Fruit fly (Drosophila melanogaster) whole organism, pupa: ENCODE results near the gene CG12971.
A peak's percentile ranks its signal among the peaks of the same experiment; 100 is the strongest.

ENCODE experiments used
- CG10348 ChIP-seq: fragments of 200-800 bp; sonication (Bioruptor generic); IDR thresholded peaks from 2 replicates; pipeline ENCODE4 v1.3.6; 2022; ENCODE audit warnings: missing biosample characterization, missing genetic modification characterization
- CG12605 ChIP-seq: fragments of 200-800 bp; sonication (Bioruptor generic); IDR thresholded peaks from 2 replicates; pipeline ENCODE4 v1.3.6; 2022; ENCODE audit warnings: missing biosample characterization, missing genetic modification characterization
- CG13204 ChIP-seq: fragments of 200-800 bp; sonication (Bioruptor generic); optimal IDR thresholded peaks from 2 replicates; lab custom pipeline; 2018; ENCODE audit warnings: missing biosample characterization, mild to moderate bottlenecking, missing genetic modification characterization, moderate library complexity
- CG14655 ChIP-seq: fragments of 200-800 bp; sonication (Bioruptor generic); optimal IDR thresholded peaks from 3 replicates; lab custom pipeline; 2017; ENCODE audit warnings: mild to moderate bottlenecking, missing biosample characterization, missing genetic modification reagents, missing genetic modification characterization
- CG15710 ChIP-seq: fragments of 200-800 bp; sonication (Bioruptor generic); optimal IDR thresholded peaks from 2 replicates; lab custom pipeline; 2018; ENCODE audit warnings: missing biosample characterization, mild to moderate bottlenecking, missing genetic modification characterization, moderate library complexity
- CG17806 ChIP-seq: fragments of 200-800 bp; sonication (Bioruptor generic); optimal IDR thresholded peaks from 2 replicates; lab custom pipeline; 2018; ENCODE audit warnings: missing biosample characterization, mild to moderate bottlenecking, missing genetic modification characterization, moderate library complexity
- CG32121 ChIP-seq: fragments of 200-800 bp; sonication (Bioruptor generic); IDR thresholded peaks from 2 replicates; pipeline ENCODE4 v1.3.6; 2022; ENCODE audit warnings: missing biosample characterization, missing genetic modification characterization
- CG34367 ChIP-seq: fragments of 200-800 bp; sonication (Bioruptor generic); optimal IDR thresholded peaks from 2 replicates; lab custom pipeline; 2018; ENCODE audit warnings: missing biosample characterization, mild to moderate bottlenecking, missing genetic modification characterization
- CG4496 ChIP-seq: fragments of 200-800 bp; sonication (Bioruptor generic); IDR thresholded peaks from 3 replicates; pipeline ENCODE4 v1.3.6; 2022; ENCODE audit warnings: missing biosample characterization, missing genetic modification characterization
- CG8159 ChIP-seq: fragments of 200-800 bp; sonication (Bioruptor generic); optimal IDR thresholded peaks from 3 replicates; lab custom pipeline; 2018; ENCODE audit warnings: missing biosample characterization, mild to moderate bottlenecking, missing genetic modification characterization, moderate library complexity
- CG8301 ChIP-seq: fragments of 200-800 bp; sonication (Bioruptor generic); optimal IDR thresholded peaks from 2 replicates; lab custom pipeline; 2018; ENCODE audit warnings: missing biosample characterization, mild to moderate bottlenecking, missing genetic modification characterization
- CG9948 ChIP-seq: fragments of 200-800 bp; sonication (Bioruptor generic); optimal IDR thresholded peaks from 2 replicates; lab custom pipeline; 2018; ENCODE audit warnings: missing biosample characterization, mild to moderate bottlenecking, missing genetic modification characterization, moderate library complexity
- D1 ChIP-seq: fragments of 200-800 bp; sonication (Bioruptor generic); optimal IDR thresholded peaks from 2 replicates; lab custom pipeline; 2018; ENCODE audit warnings: missing biosample characterization, mild to moderate bottlenecking, missing genetic modification characterization, moderate library complexity
- EcR ChIP-seq: fragments of 200-800 bp; sonication (Bioruptor generic); optimal IDR thresholded peaks from 3 replicates; lab custom pipeline; 2019; ENCODE audit warnings: missing biosample characterization, missing genetic modification characterization, mild to moderate bottlenecking, moderate library complexity, missing genetic modification reagents
- Ets98B ChIP-seq: fragments of 200-800 bp; sonication (Bioruptor generic); IDR thresholded peaks from 2 replicates; pipeline ENCODE4 v1.3.6; 2022; ENCODE audit warnings: missing biosample characterization, missing genetic modification characterization
- Pif1A ChIP-seq: fragments of 200-800 bp; sonication (Bioruptor generic); optimal IDR thresholded peaks from 3 replicates; lab custom pipeline; 2016; ENCODE audit warnings: missing biosample characterization, missing genetic modification characterization
- Pif1B ChIP-seq: fragments of 200-800 bp; sonication (Bioruptor generic); optimal IDR thresholded peaks from 3 replicates; lab custom pipeline; 2016; ENCODE audit warnings: missing biosample characterization, missing genetic modification characterization
- Snoo ChIP-seq: fragments of 200-800 bp; sonication (Bioruptor generic); optimal IDR thresholded peaks from 3 replicates; lab custom pipeline; 2017; ENCODE audit warnings: missing biosample characterization, mild to moderate bottlenecking, missing genetic modification characterization, inconsistent platforms
- fd96Ca ChIP-seq: fragments of 200-800 bp; sonication (Bioruptor generic); IDR thresholded peaks from 3 replicates; pipeline ENCODE4 v1.3.6; 2022; ENCODE audit warnings: missing biosample characterization, missing genetic modification characterization
- gl ChIP-seq: fragments of 200-800 bp; sonication (Bioruptor generic); optimal IDR thresholded peaks from 2 replicates; lab custom pipeline; 2018; ENCODE audit warnings: missing biosample characterization, mild to moderate bottlenecking, missing genetic modification characterization
- rn ChIP-seq: fragments of 200-800 bp; sonication (Bioruptor generic); IDR thresholded peaks from 2 replicates; pipeline ENCODE4 v1.3.6; 2022; ENCODE audit warnings: missing biosample characterization, missing genetic modification characterization

CG12971 gene

DNA sequence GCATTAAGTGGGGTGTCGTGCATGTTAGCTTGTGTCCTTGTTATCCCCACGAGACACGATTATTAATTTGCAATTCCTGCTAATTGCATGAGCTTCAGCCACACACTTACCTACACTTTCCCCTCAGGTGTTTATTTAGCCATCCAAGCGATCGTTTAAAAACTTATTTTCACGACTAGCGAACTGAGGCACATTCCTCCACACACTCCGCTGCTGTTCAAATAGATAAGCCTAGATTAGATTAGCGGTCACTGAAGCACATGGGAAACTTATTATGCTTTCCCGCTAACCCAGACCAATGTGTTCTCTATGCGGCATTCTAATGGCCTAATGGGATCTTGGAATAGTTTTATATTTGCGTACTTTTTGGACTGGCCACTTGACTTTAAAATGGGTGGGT is 30.6 kb upstream of the CG12971 start:
- no peak for TF ChIP-seq CG12605 (GFP tag; lab: Robert Waterston, UW)
- TF ChIP-seq Snoo, result no peak
- no peak for TF ChIP-seq CG14655 (GFP tag; lab: Kevin White, UChicago)
- no peak for TF ChIP-seq CG10348
- TF ChIP-seq CG4496 (GFP tag; lab: Robert Waterston, UW), result no peak
- TF ChIP-seq CG15710 (tag; lab: Kevin White, UChicago), result no peak
- TF ChIP-seq rn (GFP tag; lab: Robert Waterston, UW), result no peak
- TF ChIP-seq CG8159, result no peak
- TF ChIP-seq CG32121, result no peak
- TF ChIP-seq, all 21 proteins: peak for 0

DNA sequence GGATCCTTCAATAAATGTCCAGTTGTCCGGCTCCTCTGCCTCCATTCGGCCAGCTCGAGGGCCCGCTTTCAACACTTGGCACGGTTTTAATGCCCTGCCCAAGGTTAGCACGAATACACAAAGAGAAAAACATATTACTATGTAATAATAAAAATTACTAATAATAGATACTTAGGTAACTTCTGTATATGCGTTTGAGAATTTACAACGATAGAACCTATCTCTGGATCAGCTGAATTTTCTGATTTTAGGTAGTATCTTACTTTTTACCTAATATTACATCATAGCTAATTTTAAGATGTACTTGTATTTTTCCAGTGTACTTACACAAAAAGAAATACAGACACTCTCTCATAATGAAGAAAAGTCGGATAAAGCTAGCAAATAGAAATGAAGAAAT is 29.4 kb upstream of the CG12971 start:
- TF ChIP-seq D1 (tag; lab: Kevin White, UChicago) (no peak), CG8301 (tag; lab: Kevin White, UChicago) (no peak), gl (tag; lab: Kevin White, UChicago) (no peak), CG4496 (GFP tag; lab: Robert Waterston, UW) (no peak), CG8159 (no peak), CG34367 (tag; lab: Kevin White, UChicago) (no peak), Pif1B (GFP tag; lab: Kevin White, UChicago) (no peak), Ets98B (GFP tag; lab: Robert Waterston, UW) (no peak), EcR (no peak)

DNA sequence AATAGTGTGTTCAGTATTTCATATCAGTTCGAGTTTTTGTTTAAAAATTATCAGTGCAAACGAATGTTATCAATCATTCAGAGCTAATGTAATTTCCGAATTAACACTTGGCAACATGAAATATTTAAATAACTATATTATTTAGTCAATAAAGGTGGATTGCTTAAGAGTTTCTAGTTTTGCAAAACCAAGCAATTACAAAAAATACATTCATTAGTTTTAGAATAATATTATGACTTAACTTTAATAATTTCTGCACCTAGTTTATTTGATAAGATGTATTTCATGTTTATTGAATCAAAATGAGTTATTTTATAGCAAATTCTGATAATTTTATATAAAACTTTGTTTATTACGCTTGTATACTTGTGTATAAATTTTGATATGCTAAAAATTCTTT is 27.1 kb upstream of the CG12971 start:
- TF ChIP-seq CG17806 (tag; lab: Kevin White, UChicago) (no peak), CG10348 (no peak), EcR (no peak), Pif1B (GFP tag; lab: Kevin White, UChicago) (no peak), Ets98B (GFP tag; lab: Robert Waterston, UW) (no peak), CG12605 (GFP tag; lab: Robert Waterston, UW) (no peak), fd96Ca (no peak), CG8159 (no peak), rn (GFP tag; lab: Robert Waterston, UW) (no peak), CG9948 (no peak), CG4496 (GFP tag; lab: Robert Waterston, UW) (no peak), CG32121 (no peak), Snoo (no peak), CG15710 (tag; lab: Kevin White, UChicago) (no peak), CG14655 (GFP tag; lab: Kevin White, UChicago) (no peak), CG34367 (tag; lab: Kevin White, UChicago) (no peak), CG8301 (tag; lab: Kevin White, UChicago) (no peak), gl (tag; lab: Kevin White, UChicago) (no peak), CG13204 (GFP tag; lab: Kevin White, UChicago) (no peak), Pif1A (GFP tag; lab: Kevin White, UChicago) (no peak)

DNA sequence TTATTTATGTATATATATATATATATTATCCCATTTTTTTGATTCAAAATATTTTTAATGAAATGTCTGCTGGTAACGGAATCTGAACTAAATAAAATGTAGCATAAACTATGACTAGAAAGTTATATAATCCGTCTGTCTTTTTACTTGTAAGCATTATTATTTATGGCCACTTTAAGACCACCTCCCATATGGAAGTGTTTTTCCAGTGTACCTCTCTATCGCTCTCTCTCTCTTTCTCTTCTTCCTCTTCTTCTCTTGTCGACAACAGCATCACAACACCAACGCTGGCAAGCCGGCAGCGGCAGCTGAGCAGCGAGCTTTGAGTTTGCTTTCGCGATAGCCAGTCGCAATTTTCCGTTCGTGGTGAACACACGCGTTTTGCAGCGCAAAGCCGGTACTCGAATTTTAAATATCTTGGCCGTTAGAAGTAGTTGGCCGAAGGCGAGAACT is 25.9 kb upstream of the CG12971 start, which contains the start of gene rgn:
rgn (plus strand) TSS at position 344 of the 453 bp plus-strand sequence.
- peak; percentile 87 for TF ChIP-seq D1 (tag; lab: Kevin White, UChicago)
- peak; percentile 84 for TF ChIP-seq CG15710 (tag; lab: Kevin White, UChicago)
- peak; percentile 85 for TF ChIP-seq CG34367 (tag; lab: Kevin White, UChicago)
- peak; percentile 44 for TF ChIP-seq CG12605 (GFP tag; lab: Robert Waterston, UW)
- TF ChIP-seq CG8301 (tag; lab: Kevin White, UChicago), result peak; percentile 90
- peak; percentile 86 for TF ChIP-seq CG17806 (tag; lab: Kevin White, UChicago)
- TF ChIP-seq gl (tag; lab: Kevin White, UChicago), result peak; percentile 49
- TF ChIP-seq CG4496 (GFP tag; lab: Robert Waterston, UW), result peak; percentile 92
- TF ChIP-seq fd96Ca, result peak; percentile 77; the same call in 2 of the 3 replicates
- TF ChIP-seq CG10348, result no peak
- TF ChIP-seq CG14655 (GFP tag; lab: Kevin White, UChicago), result peak; percentile 95
- peak; percentile 85 for TF ChIP-seq Snoo
- peak; percentile 46 for TF ChIP-seq CG13204 (GFP tag; lab: Kevin White, UChicago)
- TF ChIP-seq CG32121, result peak; percentile 85
- TF ChIP-seq EcR, result no peak
- peak; percentile 91 for TF ChIP-seq CG8159
- peak; percentile 87 for TF ChIP-seq Ets98B (GFP tag; lab: Robert Waterston, UW)
- peak; percentile 69 for TF ChIP-seq Pif1A (GFP tag; lab: Kevin White, UChicago)
- TF ChIP-seq rn (GFP tag; lab: Robert Waterston, UW), result peak; percentile 61; the same call in 1 of the 2 replicates
- TF ChIP-seq Pif1B (GFP tag; lab: Kevin White, UChicago), result peak; percentile 63
- peak; percentile 92 for TF ChIP-seq CG9948
- TF ChIP-seq, all 21 proteins: peak for 19

DNA sequence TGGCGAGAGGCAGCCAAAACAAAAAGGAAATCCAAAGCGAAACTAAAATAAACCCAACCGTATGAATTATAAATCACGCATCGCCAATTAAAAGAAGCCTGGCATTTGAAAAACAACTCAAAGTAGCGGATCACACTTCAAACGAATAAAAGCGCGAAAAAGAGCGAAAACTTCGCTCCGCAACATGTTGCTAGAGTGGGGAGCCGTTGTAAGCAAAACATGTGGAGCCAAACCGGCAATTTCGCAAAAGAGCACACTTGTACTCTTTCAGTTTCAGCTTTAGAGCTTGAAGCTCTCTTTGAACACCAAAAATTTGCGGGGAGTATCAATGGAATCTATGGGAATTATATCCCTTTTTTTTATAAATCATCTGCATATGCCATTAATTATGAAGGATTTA is 25.5 kb upstream of the CG12971 start:
- TF ChIP-seq CG17806 (tag; lab: Kevin White, UChicago) (no peak), Ets98B (GFP tag; lab: Robert Waterston, UW) (no peak), CG13204 (GFP tag; lab: Kevin White, UChicago) (no peak), Pif1B (GFP tag; lab: Kevin White, UChicago) (no peak), CG14655 (GFP tag; lab: Kevin White, UChicago) (no peak), fd96Ca (no peak), CG12605 (GFP tag; lab: Robert Waterston, UW) (no peak)
- TF ChIP-seq, all 21 proteins: peak for 0

DNA sequence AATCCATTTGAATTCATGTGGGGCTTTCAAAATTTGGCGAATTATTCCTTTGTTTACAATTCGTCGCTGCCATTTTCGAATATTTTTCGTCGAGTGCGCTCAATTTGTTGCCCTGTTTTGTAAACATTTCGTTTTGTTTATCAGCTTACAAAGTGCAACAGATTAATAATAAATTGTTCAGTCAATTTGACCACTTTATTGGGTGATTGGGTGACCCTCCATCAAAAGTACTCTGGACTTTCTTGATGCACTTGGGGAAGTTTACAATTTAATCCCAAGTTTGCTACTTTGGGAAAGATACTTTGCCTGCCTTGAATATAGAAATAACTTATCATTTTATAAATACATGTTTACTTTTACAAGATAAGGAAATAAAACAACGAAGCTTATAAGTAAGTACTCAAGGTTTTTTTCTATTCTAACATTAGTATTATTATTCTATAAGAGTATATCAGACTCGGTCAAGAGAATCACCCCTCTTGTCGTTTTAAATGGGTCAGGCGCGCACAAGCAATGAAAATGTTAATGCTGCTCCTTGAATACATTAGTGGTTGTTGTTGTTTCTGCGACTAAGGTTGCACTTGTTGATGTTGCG is 24.4 kb upstream of the CG12971 start:
- TF ChIP-seq CG12605 (GFP tag; lab: Robert Waterston, UW) (no peak), CG8301 (tag; lab: Kevin White, UChicago) (no peak), CG32121 (no peak), CG9948 (no peak), D1 (tag; lab: Kevin White, UChicago) (no peak), CG10348 (no peak), CG13204 (GFP tag; lab: Kevin White, UChicago) (no peak), Pif1B (GFP tag; lab: Kevin White, UChicago) (no peak), Pif1A (GFP tag; lab: Kevin White, UChicago) (no peak), gl (tag; lab: Kevin White, UChicago) (no peak), EcR (no peak), CG14655 (GFP tag; lab: Kevin White, UChicago) (no peak), Snoo (no peak), CG15710 (tag; lab: Kevin White, UChicago) (no peak), Ets98B (GFP tag; lab: Robert Waterston, UW) (no peak), CG17806 (tag; lab: Kevin White, UChicago) (no peak), CG34367 (tag; lab: Kevin White, UChicago) (no peak)
